Worm (Caenorhabditis elegans): ENCODE data around the gene T11G6.4.

- no peak for TF ChIP-seq flt-1 (GFP tag; IDR thresholded peaks at IDR 0.05)
- no peak for TF ChIP-seq ztf-29 (GFP tag; IDR thresholded peaks at IDR 0.05)
- no peak for TF ChIP-seq med-1 (GFP tag; optimal IDR thresholded peaks at IDR 0.05; ENCODE audit: insufficient read depth)
- no peak for TF ChIP-seq tab-1 (GFP tag; IDR thresholded peaks at IDR 0.05)
- TF ChIP-seq T22C8.4 (GFP tag; IDR thresholded peaks at IDR 0.05), result no peak
- no peak for TF ChIP-seq ref-1 (GFP tag; conservative IDR thresholded peaks at IDR 0.05)
- no peak for TF ChIP-seq klf-2 (GFP tag; conservative IDR thresholded peaks at IDR 0.05)
- no peak for TF ChIP-seq cog-1 (tag; optimal IDR thresholded peaks at IDR 0.05)
Measured at ce11 chrIV:10810820-10811219, 40.9 kb downstream of the T11G6.4 start.

Measured in whole organism, midembryonic.